Fruit fly (Drosophila melanogaster): ENCODE measurements around the gene Pi4KIIalpha.

DNA sequence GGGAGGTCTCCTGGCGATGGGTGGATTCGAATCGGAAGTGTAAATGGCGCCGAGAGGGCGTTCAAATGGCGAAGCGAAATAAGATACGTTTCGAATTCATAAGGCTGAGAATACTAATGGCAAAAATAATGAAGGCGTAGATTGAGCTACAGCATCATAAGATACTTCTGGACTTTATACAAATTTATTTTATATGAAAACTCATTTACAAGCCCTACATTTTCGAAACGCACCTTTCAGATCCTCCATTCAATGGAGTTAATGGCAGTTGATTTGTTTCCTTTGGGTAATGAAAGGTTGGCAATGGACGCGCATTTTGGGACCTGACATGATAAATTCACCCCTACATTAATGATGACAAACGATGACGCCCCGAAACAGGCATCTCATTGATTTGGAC is 48.7 kb downstream of the Pi4KIIalpha start:
- TF ChIP-seq CG8478 (optimal IDR thresholded peaks at IDR 0.05): no peak
- TF ChIP-seq CTCF (optimal IDR thresholded peaks at IDR 0.05): no peak

All from S2 (cell line).